Worm (Caenorhabditis elegans) whole organism, late embryonic: Measurements from ENCODE around the gene dhps-1.

ENCODE experiments used
- C08G9.2 ChIP-seq: sonication (generic microtip); optimal IDR thresholded peaks from 2 replicates; lab custom pipeline; 2016; ENCODE audit warnings: mild to moderate bottlenecking, missing genetic modification characterization, moderate library complexity, missing compliant biosample characterization
- K02D7.2 ChIP-seq: sonication (generic microtip); optimal IDR thresholded peaks from 2 replicates; lab custom pipeline; 2017; ENCODE audit warnings: mild to moderate bottlenecking, missing genetic modification characterization, missing compliant biosample characterization
- T23F11.4 ChIP-seq: fragments of 200-800 bp; sonication (Bioruptor generic); optimal IDR thresholded peaks from 2 replicates; lab custom pipeline; 2018; ENCODE audit warnings: mild to moderate bottlenecking, missing genetic modification characterization, missing compliant biosample characterization
- Y22D7AL.16 ChIP-seq: sonication (generic microtip); optimal IDR thresholded peaks from 2 replicates; lab custom pipeline; 2016; ENCODE audit warnings: missing genetic modification characterization, missing compliant biosample characterization
- ama-1 ChIP-seq: fragments of 150-350 bp; optimal IDR thresholded peaks from 2 replicates; lab custom pipeline; 2014
- ceh-14 ChIP-seq: sonication (generic microtip); optimal IDR thresholded peaks from 2 replicates; lab custom pipeline; 2016; ENCODE audit warnings: missing genotype, missing genetic modification characterization, missing compliant biosample characterization
- ceh-18 ChIP-seq: sonication (generic microtip); optimal IDR thresholded peaks from 2 replicates; lab custom pipeline; 2016; ENCODE audit warnings: missing genetic modification characterization, missing compliant biosample characterization
- ceh-19 ChIP-seq: fragments of 200-800 bp; sonication (Bioruptor generic); optimal IDR thresholded peaks from 2 replicates; lab custom pipeline; 2018; ENCODE audit warnings: mild to moderate bottlenecking, missing genetic modification characterization, missing compliant biosample characterization
- ceh-24 ChIP-seq: sonication (generic microtip); optimal IDR thresholded peaks from 2 replicates; lab custom pipeline; 2016; ENCODE audit warnings: mild to moderate bottlenecking, missing genetic modification characterization, missing compliant biosample characterization
- ceh-30 ChIP-seq: fragments of 150-350 bp; optimal IDR thresholded peaks from 2 replicates; lab custom pipeline; 2014; ENCODE audit warnings: missing biosample characterization, missing genetic modification characterization
- ceh-48 ChIP-seq: sonication (generic microtip); optimal IDR thresholded peaks from 2 replicates; lab custom pipeline; 2016; ENCODE audit warnings: missing genetic modification characterization, inconsistent platforms, missing compliant biosample characterization
- ceh-6 ChIP-seq: fragments of 200-800 bp; sonication (Bioruptor generic); optimal IDR thresholded peaks from 2 replicates; lab custom pipeline; 2018; ENCODE audit warnings: mild to moderate bottlenecking, missing genetic modification characterization, missing compliant biosample characterization
- ceh-9 ChIP-seq: sonication (generic microtip); optimal IDR thresholded peaks from 2 replicates; lab custom pipeline; 2016; ENCODE audit warnings: mild to moderate bottlenecking, missing genetic modification characterization, inconsistent platforms, missing compliant biosample characterization
- che-1 ChIP-seq: sonication (generic microtip); optimal IDR thresholded peaks from 2 replicates; lab custom pipeline; 2016; ENCODE audit warnings: mild to moderate bottlenecking, missing genetic modification characterization, missing compliant biosample characterization
- dmd-4 ChIP-seq: sonication (generic microtip); optimal IDR thresholded peaks from 2 replicates; lab custom pipeline; 2016; ENCODE audit warnings: borderline replicate concordance, missing genetic modification characterization, missing compliant biosample characterization
- dve-1 ChIP-seq: sonication (generic microtip); optimal IDR thresholded peaks from 2 replicates; lab custom pipeline; 2017; ENCODE audit warnings: antibody characterized with exemption, mild to moderate bottlenecking, missing genetic modification characterization, missing compliant biosample characterization
- elt-4 ChIP-seq: sonication (generic microtip); optimal IDR thresholded peaks from 2 replicates; lab custom pipeline; 2016; ENCODE audit warnings: missing genetic modification characterization, missing compliant biosample characterization
- ets-4 ChIP-seq: sonication (generic microtip); optimal IDR thresholded peaks from 2 replicates; lab custom pipeline; 2016; ENCODE audit warnings: missing genetic modification characterization, missing compliant biosample characterization
- fkh-6 ChIP-seq: sonication (generic microtip); optimal IDR thresholded peaks from 2 replicates; lab custom pipeline; 2016; ENCODE audit warnings: missing genetic modification characterization, missing compliant biosample characterization
- hlh-15 ChIP-seq: sonication (generic microtip); optimal IDR thresholded peaks from 2 replicates; lab custom pipeline; 2016; ENCODE audit warnings: missing genetic modification characterization, missing compliant biosample characterization
- hlh-8 ChIP-seq: sonication (generic microtip); optimal IDR thresholded peaks from 2 replicates; lab custom pipeline; 2016; ENCODE audit warnings: missing genotype, missing genetic modification characterization, missing compliant biosample characterization
- lim-6 ChIP-seq: sonication (generic microtip); optimal IDR thresholded peaks from 2 replicates; lab custom pipeline; 2016; ENCODE audit warnings: missing genetic modification characterization, missing compliant biosample characterization
- madf-2 ChIP-seq: sonication (generic microtip); optimal IDR thresholded peaks from 2 replicates; lab custom pipeline; 2017; ENCODE audit warnings: missing genetic modification characterization, missing compliant biosample characterization
- nfya-1 ChIP-seq: sonication (generic microtip); optimal IDR thresholded peaks from 2 replicates; lab custom pipeline; 2017; ENCODE audit warnings: missing genetic modification characterization, mild to moderate bottlenecking, missing compliant biosample characterization, antibody characterized with exemption, moderate library complexity
- nhr-232 ChIP-seq: sonication (generic microtip); optimal IDR thresholded peaks from 2 replicates; lab custom pipeline; 2016; ENCODE audit warnings: missing genetic modification characterization, missing compliant biosample characterization
- pag-3 ChIP-seq: sonication (generic microtip); optimal IDR thresholded peaks from 2 replicates; lab custom pipeline; 2016; ENCODE audit warnings: missing compliant biosample characterization, missing genetic modification characterization, borderline replicate concordance
- pha-2 ChIP-seq: sonication (generic microtip); optimal IDR thresholded peaks from 2 replicates; lab custom pipeline; 2017; ENCODE audit warnings: mild to moderate bottlenecking, missing genetic modification characterization, missing compliant biosample characterization
- pros-1 ChIP-seq: fragments of 150-350 bp; optimal IDR thresholded peaks from 2 replicates; lab custom pipeline; 2014; ENCODE audit warnings: missing biosample characterization, missing genetic modification reagents, missing genetic modification characterization
- rnt-1 ChIP-seq: sonication (generic microtip); optimal IDR thresholded peaks from 2 replicates; lab custom pipeline; 2016; ENCODE audit warnings: missing genetic modification characterization, missing compliant biosample characterization
- sdc-2 ChIP-seq: sonication (generic microtip); optimal IDR thresholded peaks from 2 replicates; lab custom pipeline; 2016; ENCODE audit warnings: missing genotype, missing genetic modification characterization, missing compliant biosample characterization
- sox-2 ChIP-seq: fragments of 200-800 bp; sonication (Bioruptor generic); IDR thresholded peaks from 2 replicates; pipeline ENCODE4 v1.3.6; 2022; ENCODE audit warnings: missing genetic modification reagents, missing genetic modification characterization, missing compliant biosample characterization
- sox-4 ChIP-seq: sonication (generic microtip); optimal IDR thresholded peaks from 2 replicates; lab custom pipeline; 2017; ENCODE audit warnings: mild to moderate bottlenecking, missing genetic modification characterization, inconsistent platforms, missing compliant biosample characterization
- ttx-3 ChIP-seq: sonication (generic microtip); optimal IDR thresholded peaks from 2 replicates; lab custom pipeline; 2016; ENCODE audit warnings: missing genetic modification reagents, missing genetic modification characterization, missing compliant biosample characterization
- unc-55 ChIP-seq: sonication (generic microtip); optimal IDR thresholded peaks from 2 replicates; lab custom pipeline; 2017; ENCODE audit warnings: missing biosample characterization, missing genetic modification reagents, missing genetic modification characterization

Gene dhps-1

DNA sequence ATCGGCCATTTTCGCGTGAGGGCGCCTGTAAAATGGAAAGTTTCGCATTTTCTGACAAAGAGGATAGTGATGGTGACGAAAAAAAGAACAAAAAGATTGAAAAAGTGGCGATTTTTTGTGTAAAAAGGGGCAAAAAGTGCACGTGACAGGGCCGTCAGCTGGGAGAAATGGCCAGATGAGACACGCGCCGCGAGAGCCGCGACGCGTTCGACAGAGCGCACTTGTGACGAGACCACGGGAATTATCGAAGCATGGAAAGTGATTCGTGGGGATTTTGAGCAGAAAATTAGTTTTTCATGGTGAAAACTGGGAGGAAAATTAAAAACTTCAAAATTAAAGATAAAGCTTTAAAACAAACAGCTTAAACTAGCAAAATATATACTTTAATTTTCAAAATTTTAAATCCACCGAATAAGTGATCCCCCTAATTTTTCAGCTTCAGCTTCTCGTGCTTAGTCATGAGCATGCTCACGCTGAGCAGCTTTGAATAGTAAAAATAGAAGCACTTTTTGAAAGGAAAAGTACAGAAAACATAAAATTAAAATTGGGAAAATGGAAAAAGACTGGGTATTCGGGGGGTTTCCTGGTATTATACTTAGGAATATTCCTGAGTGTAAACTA lies 25.2 kb upstream of the dhps-1 start, which contains the start of gene W03C9.5 (continued):
- TF ChIP-seq ceh-6 (GFP tag; lab: Kevin White, UChicago) (peak; percentile 47), elt-4 (tag; lab: Kevin White, UChicago) (no peak), unc-55 (GFP tag; lab: Kevin White, UChicago) (peak; percentile 75), hlh-15 (tag; lab: Kevin White, UChicago) (peak; percentile 76), dve-1 (tag; lab: Kevin White, UChicago) (peak; percentile 72), C08G9.2 (tag; lab: Kevin White, UChicago) (peak; percentile 99), nfya-1 (tag; lab: Kevin White, UChicago) (peak; percentile 80), ceh-30 (tag; lab: Kevin White, UChicago) (peak; percentile 65), dmd-4 (tag; lab: Kevin White, UChicago) (peak; percentile 97), pha-2 (peak; percentile 69), ceh-9 (no peak), sox-4 (tag; lab: Kevin White, UChicago) (peak; percentile 70), ama-1 (no peak), madf-2 (tag; lab: Kevin White, UChicago) (peak; percentile 86), ceh-14 (tag; lab: Kevin White, UChicago) (peak; percentile 98), pros-1 (tag; lab: Kevin White, UChicago) (peak; percentile 29), ceh-19 (peak; percentile 85), ceh-18 (tag; lab: Kevin White, UChicago) (peak; percentile 98), ttx-3 (tag; lab: Kevin White, UChicago) (peak; percentile 77), K02D7.2 (tag; lab: Kevin White, UChicago) (peak; percentile 38), rnt-1 (tag; lab: Kevin White, UChicago) (peak; percentile 99), sox-2 (GFP tag; lab: Robert Waterston, UW) (0 out of 2 replicates have a peak, but pooled peaks have one; percentile 18), lim-6 (tag; lab: Kevin White, UChicago) (peak; percentile 99), nhr-232 (tag; lab: Kevin White, UChicago) (peak; percentile 27)

DNA sequence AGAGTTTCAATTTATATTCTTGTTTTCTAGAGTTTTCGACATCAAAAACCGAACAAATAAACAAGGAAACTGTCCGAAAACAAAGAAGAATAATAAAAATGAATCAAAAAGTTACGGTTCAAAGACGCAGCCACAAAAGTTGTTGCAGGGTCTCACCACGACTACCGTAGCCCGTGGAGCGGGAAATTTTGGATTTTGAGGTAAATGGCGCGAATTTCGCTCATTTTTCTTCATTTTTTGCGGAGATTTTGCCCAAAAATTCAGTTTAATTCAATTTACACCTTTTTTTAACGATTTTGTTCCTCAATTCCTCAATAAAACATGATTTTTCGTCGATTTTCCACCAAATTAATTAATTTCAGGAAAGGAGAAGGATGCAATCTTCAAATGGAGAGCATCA lies 24.5 kb upstream of the dhps-1 start, which contains the start of gene mex-1:
Gene mex-1, plus strand, starts transcription at position 363 of the 400 bp plus-strand sequence.
- no peak for TF ChIP-seq fkh-6 (tag; lab: Kevin White, UChicago)
- no peak for TF ChIP-seq T23F11.4 (GFP tag; lab: Kevin White, UChicago)
- no peak for TF ChIP-seq nhr-232 (tag; lab: Kevin White, UChicago)
- no peak for TF ChIP-seq rnt-1 (tag; lab: Kevin White, UChicago)
- no peak for TF ChIP-seq pag-3
- no peak for TF ChIP-seq C08G9.2 (tag; lab: Kevin White, UChicago)
- no peak for TF ChIP-seq lim-6 (tag; lab: Kevin White, UChicago)
- no peak for TF ChIP-seq che-1 (tag; lab: Kevin White, UChicago)
- no peak for TF ChIP-seq sdc-2 (tag; lab: Kevin White, UChicago)
- no peak for TF ChIP-seq ets-4
- no peak for TF ChIP-seq sox-4 (tag; lab: Kevin White, UChicago)
- TF ChIP-seq ceh-24 (tag; lab: Kevin White, UChicago) = no peak
- no peak for TF ChIP-seq ceh-48 (tag; lab: Kevin White, UChicago)
- no peak for TF ChIP-seq hlh-8

DNA sequence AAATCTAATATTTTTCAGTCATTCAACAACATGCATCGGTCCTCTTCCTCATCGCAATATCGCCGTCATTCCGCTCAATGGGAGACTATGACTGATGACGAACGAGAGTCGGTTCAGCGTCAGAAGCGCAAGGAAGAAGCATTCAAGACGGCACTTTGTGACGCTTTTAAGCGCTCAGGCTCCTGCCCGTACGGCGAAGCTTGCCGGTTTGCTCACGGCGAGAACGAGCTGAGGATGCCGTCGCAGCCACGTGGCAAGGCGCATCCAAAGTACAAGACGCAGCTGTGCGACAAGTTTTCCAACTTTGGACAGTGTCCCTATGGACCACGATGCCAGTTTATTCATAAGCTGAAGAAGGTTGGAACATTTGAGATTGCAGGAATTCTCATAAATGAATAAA lies 23.8 kb upstream of the dhps-1 start:
- no peak for TF ChIP-seq pros-1 (tag; lab: Kevin White, UChicago)
- no peak for TF ChIP-seq lim-6 (tag; lab: Kevin White, UChicago)
- TF ChIP-seq che-1 (tag; lab: Kevin White, UChicago) = no peak
- TF ChIP-seq Y22D7AL.16 (tag; lab: Kevin White, UChicago) = no peak

DNA sequence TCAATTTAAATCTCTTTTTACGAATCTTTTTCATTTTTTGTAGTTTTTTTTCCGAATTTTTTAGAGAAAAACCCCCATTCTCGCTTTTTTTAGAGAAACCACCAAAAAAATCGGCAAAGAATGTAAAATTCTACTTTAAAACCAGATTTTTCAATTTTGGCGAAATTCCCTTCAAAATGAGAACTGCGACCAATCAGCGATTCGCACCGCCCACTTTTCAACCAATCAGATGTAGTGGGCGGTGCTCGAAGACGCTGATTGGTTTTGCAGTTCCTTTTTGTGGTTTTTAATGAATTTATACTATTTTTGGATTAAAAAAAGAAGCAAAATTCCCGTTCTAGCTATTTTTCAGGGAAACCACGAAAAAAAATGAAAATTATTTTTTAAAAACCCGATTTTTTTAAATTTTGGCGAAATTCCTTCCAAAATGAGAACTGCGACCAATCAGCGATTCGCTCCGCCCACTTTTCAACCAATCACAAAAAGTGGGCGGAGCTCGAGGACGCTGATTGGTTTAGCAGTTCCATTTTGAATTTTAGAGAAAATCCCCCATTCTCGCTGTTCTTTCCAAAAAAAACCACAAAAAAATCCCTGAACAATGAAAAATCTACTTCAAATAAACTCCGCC lies 21.7 kb upstream of the dhps-1 start:
- TF ChIP-seq ceh-48 (tag; lab: Kevin White, UChicago) = no peak
- peak; percentile 70 for TF ChIP-seq nfya-1 (tag; lab: Kevin White, UChicago)
